Worm (Caenorhabditis elegans) whole organism, L2 larva: ENCODE measurements around the gene cyy-1.

Experiments used
- C34F6.9 ChIP-seq: fragments of 150-350 bp; optimal IDR thresholded peaks from 2 replicates; lab custom pipeline; 2014; ENCODE audit warnings: missing biosample characterization, missing genetic modification characterization
- F13H6.1 ChIP-seq: sonication (generic microtip); optimal IDR thresholded peaks from 2 replicates; lab custom pipeline; 2016; ENCODE audit warnings: missing genetic modification characterization, missing compliant biosample characterization
- R02D3.7 ChIP-seq: fragments of 150-350 bp; optimal IDR thresholded peaks from 2 replicates; lab custom pipeline; 2014; ENCODE audit warnings: missing biosample characterization, missing genetic modification characterization
- Y55F3AM.14 ChIP-seq: fragments of 200-800 bp; sonication (Bioruptor generic); optimal IDR thresholded peaks from 2 replicates; lab custom pipeline; 2018; ENCODE audit warnings: mild to moderate bottlenecking, missing genetic modification characterization, missing compliant biosample characterization
- ZK546.5 ChIP-seq: sonication (generic microtip); optimal IDR thresholded peaks from 2 replicates; lab custom pipeline; 2017; ENCODE audit warnings: missing biosample characterization, missing genetic modification characterization
- alr-1 ChIP-seq: fragments of 150-350 bp; optimal IDR thresholded peaks from 2 replicates; lab custom pipeline; 2014; ENCODE audit warnings: missing biosample characterization, missing genetic modification characterization
- aly-2 ChIP-seq: fragments of 150-350 bp; optimal IDR thresholded peaks from 2 replicates; lab custom pipeline; 2014; ENCODE audit warnings: missing biosample characterization, missing genetic modification characterization
- ama-1 ChIP-seq: fragments of 150-350 bp; optimal IDR thresholded peaks from 2 replicates; lab custom pipeline; 2018; ENCODE audit warnings: inconsistent platforms
- blmp-1 ChIP-seq: sonication (generic microtip); optimal IDR thresholded peaks from 2 replicates; lab custom pipeline; 2017; ENCODE audit warnings: missing genetic modification characterization, mild to moderate bottlenecking, missing compliant biosample characterization, antibody characterized with exemption, moderate library complexity; ENCODE audit not compliant: insufficient read depth
- ceh-16 ChIP-seq: fragments of 150-350 bp; optimal IDR thresholded peaks from 2 replicates; lab custom pipeline; 2014; ENCODE audit warnings: missing biosample characterization, missing genetic modification characterization
- ceh-82 ChIP-seq: fragments of 150-350 bp; optimal IDR thresholded peaks from 2 replicates; lab custom pipeline; 2014; ENCODE audit warnings: missing biosample characterization, missing genetic modification characterization
- crh-2 ChIP-seq: sonication (generic microtip); optimal IDR thresholded peaks from 2 replicates; lab custom pipeline; 2017; ENCODE audit warnings: missing biosample characterization, missing genetic modification characterization
- dmd-4 ChIP-seq: sonication (generic microtip); optimal IDR thresholded peaks from 2 replicates; lab custom pipeline; 2017; ENCODE audit warnings: missing biosample characterization, missing genetic modification characterization
- egl-27 ChIP-seq: sonication (generic microtip); optimal IDR thresholded peaks from 3 replicates; lab custom pipeline; 2017; ENCODE audit warnings: missing biosample characterization, missing genetic modification reagents, missing genetic modification characterization
- elt-1 ChIP-seq: fragments of 150-350 bp; optimal IDR thresholded peaks from 2 replicates; lab custom pipeline; 2014; ENCODE audit warnings: missing biosample characterization, missing genetic modification characterization
- elt-3 ChIP-seq: sonication (generic microtip); optimal IDR thresholded peaks from 2 replicates; lab custom pipeline; 2017; ENCODE audit warnings: missing biosample characterization, missing genetic modification characterization
- fos-1 ChIP-seq: fragments of 150-350 bp; optimal IDR thresholded peaks from 2 replicates; lab custom pipeline; 2014; ENCODE audit warnings: missing biosample characterization, missing genetic modification characterization
- gmeb-1 ChIP-seq: fragments of 150-350 bp; optimal IDR thresholded peaks from 2 replicates; lab custom pipeline; 2014; ENCODE audit warnings: missing biosample characterization, missing genetic modification characterization
- lin-11 ChIP-seq: fragments of 150-350 bp; sonication (generic microtip); optimal IDR thresholded peaks from 2 replicates; lab custom pipeline; 2014; ENCODE audit warnings: missing biosample characterization, missing genetic modification characterization, inconsistent platforms, mixed read lengths
- lin-13 ChIP-seq: fragments of 150-350 bp; optimal IDR thresholded peaks from 2 replicates; lab custom pipeline; 2014; ENCODE audit warnings: missing biosample characterization, missing genetic modification reagents, missing genetic modification characterization
- lin-39 ChIP-seq: fragments of 150-350 bp; optimal IDR thresholded peaks from 2 replicates; lab custom pipeline; 2014; ENCODE audit warnings: missing biosample characterization, missing genetic modification reagents, missing genetic modification characterization
- lsy-2 ChIP-seq, 2 experiments: fragments of 150-350 bp in 1 of 2; sonication (generic microtip) in 1 of 2; optimal IDR thresholded peaks; 2 replicates each; lab custom pipeline; 2014 to 2017; ENCODE audit warnings: missing biosample characterization in 2 of 2, missing genetic modification characterization in 2 of 2
- mab-5 ChIP-seq: fragments of 150-350 bp; optimal IDR thresholded peaks from 2 replicates; lab custom pipeline; 2014; ENCODE audit warnings: missing biosample characterization, missing genetic modification characterization
- mbf-1 ChIP-seq: sonication (generic microtip); optimal IDR thresholded peaks from 2 replicates; lab custom pipeline; 2017; ENCODE audit warnings: missing biosample characterization, missing genetic modification characterization
- mdl-1 ChIP-seq, 2 experiments: fragments of 150-350 bp in 1 of 2; sonication (generic microtip) in 1 of 2; optimal IDR thresholded peaks; 2 replicates each; lab custom pipeline; 2017; ENCODE audit warnings: missing biosample characterization in 2 of 2, missing genetic modification characterization in 2 of 2
- nhr-10 ChIP-seq: sonication (generic microtip); optimal IDR thresholded peaks from 2 replicates; lab custom pipeline; 2017; ENCODE audit warnings: missing biosample characterization, missing genetic modification characterization
- nhr-11 ChIP-seq: fragments of 150-350 bp; optimal IDR thresholded peaks from 2 replicates; lab custom pipeline; 2014; ENCODE audit warnings: missing biosample characterization, missing genetic modification characterization
- nhr-12 ChIP-seq: fragments of 150-350 bp; optimal IDR thresholded peaks from 2 replicates; lab custom pipeline; 2014; ENCODE audit warnings: missing biosample characterization, missing genetic modification characterization
- nhr-129 ChIP-seq: fragments of 150-350 bp; optimal IDR thresholded peaks from 2 replicates; lab custom pipeline; 2014; ENCODE audit warnings: missing biosample characterization, missing genetic modification characterization
- nhr-21 ChIP-seq: fragments of 150-350 bp; optimal IDR thresholded peaks from 2 replicates; lab custom pipeline; 2014; ENCODE audit warnings: missing biosample characterization, missing genetic modification characterization
- nhr-23 ChIP-seq: fragments of 150-350 bp; optimal IDR thresholded peaks from 2 replicates; lab custom pipeline; 2014; ENCODE audit warnings: missing biosample characterization, missing genetic modification reagents, missing genetic modification characterization
- nhr-237 ChIP-seq: fragments of 150-350 bp; optimal IDR thresholded peaks from 2 replicates; lab custom pipeline; 2014; ENCODE audit warnings: missing biosample characterization, missing genetic modification characterization
- nhr-25 ChIP-seq: fragments of 150-350 bp; sonication (generic microtip); optimal IDR thresholded peaks from 3 replicates; lab custom pipeline; 2014; ENCODE audit warnings: missing biosample characterization, missing genetic modification characterization
- nhr-6 ChIP-seq: fragments of 150-350 bp; optimal IDR thresholded peaks from 2 replicates; lab custom pipeline; 2014; ENCODE audit warnings: missing biosample characterization, missing genetic modification characterization
- nhr-77 ChIP-seq: fragments of 150-350 bp; optimal IDR thresholded peaks from 2 replicates; lab custom pipeline; 2014; ENCODE audit warnings: missing biosample characterization, missing genetic modification characterization
- peb-1 ChIP-seq: fragments of 150-350 bp; optimal IDR thresholded peaks from 2 replicates; lab custom pipeline; 2014; ENCODE audit warnings: missing biosample characterization, missing genetic modification characterization
- sem-4 ChIP-seq: fragments of 150-350 bp; optimal IDR thresholded peaks from 2 replicates; lab custom pipeline; 2014; ENCODE audit warnings: missing biosample characterization, missing genetic modification reagents, missing genetic modification characterization
- skn-1 ChIP-seq: sonication (generic microtip); optimal IDR thresholded peaks from 2 replicates; lab custom pipeline; 2017; ENCODE audit warnings: missing biosample characterization, missing genetic modification characterization
- sma-3 ChIP-seq: sonication (generic microtip); optimal IDR thresholded peaks from 2 replicates; lab custom pipeline; 2016; ENCODE audit warnings: missing genetic modification reagents, missing genetic modification characterization, missing compliant biosample characterization
- sma-9 ChIP-seq, 2 experiments: fragments of 150-350 bp in 1 of 2; sonication (generic microtip) in 1 of 2; optimal IDR thresholded peaks; 2 replicates each; lab custom pipeline; 2014 to 2016; ENCODE audit warnings: missing genetic modification characterization in 2 of 2, mild to moderate bottlenecking in 1 of 2, missing biosample characterization in 1 of 2, missing compliant biosample characterization in 1 of 2, missing genetic modification reagents in 1 of 2, moderate library complexity in 1 of 2
- snpc-4 ChIP-seq: fragments of 150-350 bp; optimal IDR thresholded peaks from 2 replicates; lab custom pipeline; 2014; ENCODE audit warnings: missing biosample characterization, missing genetic modification characterization
- unc-39 ChIP-seq: fragments of 150-350 bp; optimal IDR thresholded peaks from 2 replicates; lab custom pipeline; 2014; ENCODE audit warnings: missing biosample characterization, missing genetic modification characterization
- unc-55 ChIP-seq: fragments of 150-350 bp; sonication (generic microtip); optimal IDR thresholded peaks from 3 replicates; lab custom pipeline; 2014; ENCODE audit warnings: missing biosample characterization, missing genetic modification reagents, missing genetic modification characterization
- unc-62 ChIP-seq: fragments of 150-350 bp; optimal IDR thresholded peaks from 2 replicates; lab custom pipeline; 2014; ENCODE audit warnings: missing biosample characterization, missing genetic modification reagents, missing genetic modification characterization
- zag-1 ChIP-seq: fragments of 150-350 bp; optimal IDR thresholded peaks from 2 replicates; lab custom pipeline; 2014; ENCODE audit warnings: missing biosample characterization, missing genetic modification characterization
- ztf-1 ChIP-seq: fragments of 200-800 bp; sonication (Bioruptor generic); conservative IDR thresholded peaks from 2 replicates; pipeline ENCODE4 v1.3.6; 2022; ENCODE audit warnings: missing genetic modification characterization, missing compliant biosample characterization
- ztf-11 ChIP-seq: sonication (generic microtip); optimal IDR thresholded peaks from 2 replicates; lab custom pipeline; 2017; ENCODE audit warnings: missing biosample characterization, missing genetic modification characterization
- ztf-4 ChIP-seq: fragments of 150-350 bp; optimal IDR thresholded peaks from 2 replicates; lab custom pipeline; 2014; ENCODE audit warnings: missing biosample characterization, missing genetic modification characterization

Gene cyy-1

ce11 chrIII:8358213-8358672 is 47.4 kb upstream of the cyy-1 start, which contains the start of the genes R05D3.8 and rfp-1:
TSS of gene R05D3.8 (minus strand) at chrIII:8358327.
TSS of gene rfp-1 (plus strand) at chrIII:8358622.
- TF ChIP-seq lsy-2 (tag; optimal IDR thresholded peaks at IDR 0.05; lab: Kevin White, UChicago) (peak; percentile 97 to 99), lin-11 (peak; percentile 63), nhr-10 (tag; lab: Kevin White, UChicago) (no peak), ceh-82 (tag; lab: Kevin White, UChicago) (no peak), nhr-23 (no peak), Y55F3AM.14 (GFP tag; lab: Kevin White, UChicago) (no peak), nhr-77 (no peak), blmp-1 (no peak), sma-9 (GFP tag; optimal IDR thresholded peaks at IDR 0.05; lab: Kevin White, UChicago) (peak; percentile 74), sma-9 (tag; optimal IDR thresholded peaks at IDR 0.05; lab: Kevin White, UChicago) (no peak), nhr-21 (tag; lab: Kevin White, UChicago) (peak; percentile 65), mab-5 (tag; lab: Kevin White, UChicago) (peak; percentile 63), peb-1 (tag; lab: Kevin White, UChicago) (no peak), ZK546.5 (tag; lab: Kevin White, UChicago) (peak; percentile 44), snpc-4 (no peak), aly-2 (tag; lab: Kevin White, UChicago) (no peak), lin-39 (tag; lab: Kevin White, UChicago) (no peak), nhr-12 (no peak), R02D3.7 (tag; lab: Kevin White, UChicago) (peak; percentile 97), mbf-1 (tag; lab: Kevin White, UChicago) (no peak), nhr-6 (tag; lab: Kevin White, UChicago) (peak; percentile 34), F13H6.1 (tag; lab: Kevin White, UChicago) (peak; percentile 44), crh-2 (tag; lab: Kevin White, UChicago) (peak; percentile 88), ama-1 (lab: Kevin White, UChicago) (peak; percentile 67), mdl-1 (tag; optimal IDR thresholded peaks at IDR 0.05; lab: Kevin White, UChicago) (no peak), fos-1 (tag; lab: Kevin White, UChicago) (peak; percentile 72), sma-3 (peak; percentile 69), nhr-129 (tag; lab: Kevin White, UChicago) (peak; percentile 95), egl-27 (tag; lab: Kevin White, UChicago) (peak; percentile 12), alr-1 (tag; lab: Kevin White, UChicago) (no peak), nhr-11 (tag; lab: Kevin White, UChicago) (no peak), nhr-237 (tag; lab: Kevin White, UChicago) (no peak), skn-1 (no peak), ztf-1 (no peak), nhr-25 (tag; lab: Kevin White, UChicago) (peak; percentile 76), ztf-4 (no peak), sem-4 (tag; lab: Kevin White, UChicago) (peak; percentile 43), gmeb-1 (peak; percentile 85), unc-62 (no peak), C34F6.9 (peak; percentile 89), lin-13 (peak; percentile 87), unc-55 (GFP tag; lab: Kevin White, UChicago) (peak; percentile 92), ztf-11 (tag; lab: Kevin White, UChicago) (no peak), elt-1 (tag; lab: Kevin White, UChicago) (no peak), ceh-16 (tag; lab: Kevin White, UChicago) (peak; percentile 34), unc-39 (tag; lab: Kevin White, UChicago) (no peak), zag-1 (peak; percentile 24), dmd-4 (no peak), elt-3 (no peak)
